Worm (Caenorhabditis elegans) whole organism, L4 larva: ENCODE measurements around the gene lon-2.

Experiments used
- hlh-30 ChIP-seq: sonication (generic microtip); optimal IDR thresholded peaks from 2 replicates; lab custom pipeline; 2017; ENCODE audit warnings: antibody characterized with exemption, mild to moderate bottlenecking, missing genetic modification characterization, missing compliant biosample characterization; ENCODE audit not compliant: insufficient read depth
- lin-13 ChIP-seq: fragments of 150-350 bp; optimal IDR thresholded peaks from 2 replicates; lab custom pipeline; 2014; ENCODE audit warnings: missing biosample characterization, missing genetic modification reagents, missing genetic modification characterization
- nhr-111 ChIP-seq: fragments of 200-800 bp; sonication (Bioruptor generic); optimal IDR thresholded peaks from 2 replicates; lab custom pipeline; 2018; ENCODE audit warnings: mild to moderate bottlenecking, missing genetic modification characterization, missing compliant biosample characterization
- unc-39 ChIP-seq: sonication (generic microtip); optimal IDR thresholded peaks from 2 replicates; lab custom pipeline; 2017; ENCODE audit warnings: missing biosample characterization, missing genetic modification characterization
- ztf-11 ChIP-seq: fragments of 150-350 bp; optimal IDR thresholded peaks from 2 replicates; lab custom pipeline; 2014; ENCODE audit warnings: missing biosample characterization, missing genetic modification characterization

ce11 chrX:4704877-4705276, 44.0 kb downstream of the lon-2 start, which contains the start of gene aqp-8:
- no peak for TF ChIP-seq nhr-111 (GFP tag; lab: Kevin White, UChicago)
- TF ChIP-seq hlh-30 (tag; lab: Kevin White, UChicago) = no peak
- no peak for TF ChIP-seq lin-13
- no peak for TF ChIP-seq ztf-11 (tag; lab: Kevin White, UChicago)
- no peak for TF ChIP-seq unc-39 (tag; lab: Kevin White, UChicago)
